Fruit fly (Drosophila melanogaster) Kc167 (cell line): ENCODE data around the gene CG45045.

Experiments
- Myc ChIP-seq: fragments of >200 bp; optimal IDR thresholded peaks from 2 replicates; lab custom pipeline; 2017; ENCODE audit warnings: missing external identifiers
- Sin3A ChIP-seq: fragments of >200 bp; optimal IDR thresholded peaks from 2 replicates; lab custom pipeline; 2018; ENCODE audit warnings: missing external identifiers
- h ChIP-seq: fragments of >200 bp; optimal IDR thresholded peaks from 3 replicates; lab custom pipeline; 2018; ENCODE audit warnings: missing external identifiers
- insv ChIP-seq: fragments of >200 bp; optimal IDR thresholded peaks from 3 replicates; lab custom pipeline; 2018; ENCODE audit warnings: missing external identifiers
- psq ChIP-seq: fragments of >200 bp; optimal IDR thresholded peaks from 2 replicates; lab custom pipeline; 2017; ENCODE audit warnings: missing external identifiers
- ttk ChIP-seq: sonication (Bioruptor generic); optimal IDR thresholded peaks from 2 replicates; lab custom pipeline; 2017; ENCODE audit warnings: missing external identifiers

DNA sequence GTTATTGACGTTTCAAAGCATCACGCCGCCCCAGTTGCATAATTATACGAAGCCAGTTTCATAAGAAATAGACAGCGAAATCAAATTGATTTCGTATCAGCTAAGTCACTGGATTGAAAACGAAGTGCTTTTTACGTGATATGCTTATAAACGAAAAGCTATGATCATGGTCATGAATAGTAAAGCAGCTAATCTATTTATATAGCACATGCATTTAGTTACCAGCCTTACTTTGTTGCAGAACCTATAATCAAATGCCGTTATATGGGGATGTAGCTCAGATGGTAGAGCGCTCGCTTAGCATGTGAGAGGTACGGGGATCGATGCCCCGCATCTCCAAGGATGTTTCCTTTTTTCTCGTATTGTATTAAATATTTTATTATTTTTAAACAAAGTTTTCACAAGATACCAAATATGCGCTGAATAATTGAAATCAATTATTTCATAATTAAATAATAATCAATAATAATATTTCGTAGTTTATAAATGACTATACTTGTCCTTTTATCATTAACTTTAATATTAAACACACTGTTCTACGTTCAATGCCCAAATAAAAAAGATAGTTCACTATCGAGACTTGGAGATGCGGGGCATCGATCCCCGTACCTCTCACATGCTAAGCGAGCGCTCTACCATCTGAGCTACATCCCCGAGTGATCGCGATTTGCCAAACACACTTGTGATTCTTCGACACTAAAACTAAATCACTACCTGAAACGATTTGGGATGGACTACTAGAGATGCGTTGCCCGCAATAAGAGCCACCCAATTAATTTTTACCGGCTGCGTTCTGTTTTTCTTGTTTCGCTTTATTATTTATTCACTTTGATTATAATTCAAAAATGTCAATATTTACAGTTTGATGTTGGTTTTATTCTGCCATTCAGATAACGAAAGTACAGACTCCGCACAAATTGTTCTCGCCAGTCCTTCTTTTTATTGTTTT lies 21.0 kb upstream of the CG45045 start:
- TF ChIP-seq insv (lab: Kevin White, UChicago): no peak
- TF ChIP-seq psq: no peak
- TF ChIP-seq h (lab: Kevin White, UChicago): no peak
- TF ChIP-seq Sin3A (lab: Kevin White, UChicago): no peak
- no peak for TF ChIP-seq Myc
- TF ChIP-seq ttk: no peak
